Worm (Caenorhabditis elegans): Measurements from ENCODE around the gene C06A1.7.

Gene C06A1.7

DNA sequence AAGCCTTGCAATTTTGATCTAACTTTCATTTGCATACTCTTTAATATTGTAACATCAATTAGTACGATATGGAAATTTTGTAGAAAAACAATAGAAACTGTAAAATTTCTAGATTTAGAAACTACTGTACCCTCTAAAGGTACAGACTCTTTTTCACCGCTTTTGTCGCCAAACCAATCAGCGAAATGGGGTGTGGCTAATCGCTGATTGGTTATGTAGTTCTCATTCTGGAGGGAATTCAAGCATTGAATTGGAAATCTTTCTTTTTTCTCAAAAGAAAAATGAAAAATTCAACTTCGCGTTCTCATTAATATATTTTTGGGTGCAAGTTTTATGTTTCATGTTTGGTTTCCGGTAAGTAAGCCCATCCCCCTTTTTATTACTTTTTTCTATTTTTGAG is 38.9 kb downstream of the C06A1.7 start:
- TF ChIP-seq ztf-23 (GFP tag; IDR thresholded peaks at IDR 0.05) = no peak
- TF ChIP-seq cog-1 (tag; optimal IDR thresholded peaks at IDR 0.05) = no peak
- no peak for TF ChIP-seq T22C8.4 (GFP tag; IDR thresholded peaks at IDR 0.05)
- TF ChIP-seq tab-1 (GFP tag; IDR thresholded peaks at IDR 0.05) = no peak
- TF ChIP-seq ztf-29 (GFP tag; IDR thresholded peaks at IDR 0.05) = no peak
- TF ChIP-seq klf-2 (GFP tag; conservative IDR thresholded peaks at IDR 0.05) = no peak
- no peak for TF ChIP-seq med-1 (GFP tag; optimal IDR thresholded peaks at IDR 0.05; ENCODE audit: insufficient read depth)
- TF ChIP-seq ref-1 (GFP tag; conservative IDR thresholded peaks at IDR 0.05) = no peak
- no peak for TF ChIP-seq flt-1 (GFP tag; IDR thresholded peaks at IDR 0.05)

- TF ChIP-seq klf-2 (GFP tag; conservative IDR thresholded peaks at IDR 0.05) = no peak
- no peak for TF ChIP-seq ztf-23 (GFP tag; IDR thresholded peaks at IDR 0.05)
- TF ChIP-seq ref-1 (GFP tag; conservative IDR thresholded peaks at IDR 0.05) = no peak
- TF ChIP-seq flt-1 (GFP tag; IDR thresholded peaks at IDR 0.05) = no peak
- TF ChIP-seq ztf-29 (GFP tag; IDR thresholded peaks at IDR 0.05) = no peak
- TF ChIP-seq med-1 (GFP tag; optimal IDR thresholded peaks at IDR 0.05; ENCODE audit: insufficient read depth) = no peak
- TF ChIP-seq tab-1 (GFP tag; IDR thresholded peaks at IDR 0.05) = no peak
- TF ChIP-seq cog-1 (tag; optimal IDR thresholded peaks at IDR 0.05) = no peak
- TF ChIP-seq T22C8.4 (GFP tag; IDR thresholded peaks at IDR 0.05) = no peak
Observed at ce11 chrII:10605512-10605911, 40.8 kb downstream of the C06A1.7 start, which contains the start of gene taf-13. Gene taf-13 (minus strand): TSS chrII:10605612.

- no peak for TF ChIP-seq ztf-23 (GFP tag; IDR thresholded peaks at IDR 0.05)
- no peak for TF ChIP-seq med-1 (GFP tag; optimal IDR thresholded peaks at IDR 0.05; ENCODE audit: insufficient read depth)
- TF ChIP-seq ref-1 (GFP tag; conservative IDR thresholded peaks at IDR 0.05) = no peak
- TF ChIP-seq cog-1 (tag; optimal IDR thresholded peaks at IDR 0.05) = no peak
- TF ChIP-seq tab-1 (GFP tag; IDR thresholded peaks at IDR 0.05) = no peak
- TF ChIP-seq ztf-29 (GFP tag; IDR thresholded peaks at IDR 0.05) = no peak
- TF ChIP-seq T22C8.4 (GFP tag; IDR thresholded peaks at IDR 0.05) = no peak
- no peak for TF ChIP-seq flt-1 (GFP tag; IDR thresholded peaks at IDR 0.05)
- no peak for TF ChIP-seq klf-2 (GFP tag; conservative IDR thresholded peaks at IDR 0.05)
Observed at ce11 chrII:10607238-10607961, 42.7 kb downstream of the C06A1.7 start, which contains the start of gene ccm-3. Gene ccm-3 (minus strand): TSS chrII:10607275.

ce11 chrII:10608821-10609220 is 44.1 kb downstream of the C06A1.7 start:
- TF ChIP-seq ztf-29 (GFP tag; IDR thresholded peaks at IDR 0.05) (no peak), cog-1 (tag; optimal IDR thresholded peaks at IDR 0.05) (no peak), tab-1 (GFP tag; IDR thresholded peaks at IDR 0.05) (no peak), med-1 (GFP tag; optimal IDR thresholded peaks at IDR 0.05; ENCODE audit: insufficient read depth) (no peak), klf-2 (GFP tag; conservative IDR thresholded peaks at IDR 0.05) (no peak), T22C8.4 (GFP tag; IDR thresholded peaks at IDR 0.05) (no peak), flt-1 (GFP tag; IDR thresholded peaks at IDR 0.05) (no peak), ztf-23 (GFP tag; IDR thresholded peaks at IDR 0.05) (no peak), ref-1 (GFP tag; conservative IDR thresholded peaks at IDR 0.05) (no peak)

ce11 chrII:10612743-10613142 is 48.1 kb downstream of the C06A1.7 start, which contains the start of gene C14A4.12:
Gene C14A4.12 (plus strand): TSS chrII:10613043.
- TF ChIP-seq med-1 (GFP tag; optimal IDR thresholded peaks at IDR 0.05; ENCODE audit: insufficient read depth) = no peak

Data from whole organism, midembryonic.